Fruit fly (Drosophila melanogaster) whole organism, embryonic: ENCODE data around the gene Hmbs.

Source experiments
- Ada2b ChIP-seq: fragments of 200-800 bp; sonication (Bioruptor generic); IDR thresholded peaks from 2 replicates; pipeline ENCODE4 v1.3.6; 2022; ENCODE audit warnings: missing biosample characterization, missing genetic modification characterization
- Bgb ChIP-seq: fragments of 200-800 bp; sonication (Bioruptor generic); IDR thresholded peaks from 2 replicates; pipeline ENCODE4 v1.3.6; 2022; ENCODE audit warnings: missing biosample characterization, missing genetic modification characterization; ENCODE audit not compliant: partially characterized antibody
- CG10366 ChIP-seq: fragments of 200-800 bp; sonication (Bioruptor generic); IDR thresholded peaks from 2 replicates; pipeline ENCODE4 v1.3.6; 2022; ENCODE audit warnings: missing biosample characterization, missing genetic modification characterization
- CG10959 ChIP-seq: fragments of 200-800 bp; sonication (Bioruptor generic); IDR thresholded peaks from 2 replicates; pipeline ENCODE4 v1.3.6; 2022; ENCODE audit warnings: missing biosample characterization, missing genetic modification characterization
- CG11398 ChIP-seq: fragments of 200-800 bp; sonication (Bioruptor generic); optimal IDR thresholded peaks from 2 replicates; lab custom pipeline; 2016; ENCODE audit warnings: missing biosample characterization, missing genetic modification characterization
- CG12155 ChIP-seq: fragments of 200-800 bp; sonication (Bioruptor generic); optimal IDR thresholded peaks from 3 replicates; lab custom pipeline; 2016; ENCODE audit warnings: missing biosample characterization, missing genetic modification characterization
- CG12744 ChIP-seq: fragments of 200-800 bp; sonication (Bioruptor generic); optimal IDR thresholded peaks from 2 replicates; lab custom pipeline; 2016; ENCODE audit warnings: missing biosample characterization, missing genetic modification characterization
- CG13123 ChIP-seq: fragments of 200-800 bp; sonication (Bioruptor generic); optimal IDR thresholded peaks from 2 replicates; lab custom pipeline; 2016; ENCODE audit warnings: missing biosample characterization, missing genetic modification characterization
- CG1529 ChIP-seq: fragments of 200-800 bp; sonication (Bioruptor generic); optimal IDR thresholded peaks from 3 replicates; lab custom pipeline; 2018; ENCODE audit warnings: missing biosample characterization, missing genetic modification characterization
- CG1792 ChIP-seq: fragments of 200-800 bp; sonication (Bioruptor generic); optimal IDR thresholded peaks from 2 replicates; lab custom pipeline; 2016; ENCODE audit warnings: missing biosample characterization, missing genetic modification characterization
- CG2889 ChIP-seq: fragments of 200-800 bp; sonication (Bioruptor generic); IDR thresholded peaks from 3 replicates; pipeline ENCODE4 v1.3.6; 2022; ENCODE audit warnings: missing biosample characterization, missing genetic modification characterization
- CG32772 ChIP-seq: fragments of 200-800 bp; sonication (Bioruptor generic); IDR thresholded peaks from 2 replicates; pipeline ENCODE4 v1.3.6; 2022; ENCODE audit warnings: missing biosample characterization, missing genetic modification characterization
- CG3847 ChIP-seq: fragments of 200-800 bp; sonication (Bioruptor generic); IDR thresholded peaks from 2 replicates; pipeline ENCODE4 v1.3.6; 2022; ENCODE audit warnings: missing biosample characterization, missing genetic modification characterization
- CG5180 ChIP-seq: fragments of 200-800 bp; sonication (Bioruptor generic); optimal IDR thresholded peaks from 3 replicates; lab custom pipeline; 2017; ENCODE audit warnings: missing biosample characterization, missing genetic modification characterization, mild to moderate bottlenecking, moderate library complexity, missing genetic modification reagents
- CG6765 ChIP-seq: fragments of 200-800 bp; sonication (Bioruptor generic); optimal IDR thresholded peaks from 3 replicates; lab custom pipeline; 2017; ENCODE audit warnings: missing biosample characterization, mild to moderate bottlenecking, missing genetic modification characterization
- CG7556 ChIP-seq: fragments of 200-800 bp; sonication (Bioruptor generic); optimal IDR thresholded peaks from 2 replicates; lab custom pipeline; 2017; ENCODE audit warnings: missing biosample characterization, mild to moderate bottlenecking, missing genetic modification characterization
- CrebB ChIP-seq: fragments of 200-800 bp; sonication (Bioruptor generic); optimal IDR thresholded peaks from 3 replicates; lab custom pipeline; 2018; ENCODE audit warnings: missing biosample characterization, mild to moderate bottlenecking, missing genetic modification characterization
- Doc3 ChIP-seq: fragments of 200-800 bp; sonication (Bioruptor generic); IDR thresholded peaks from 3 replicates; pipeline ENCODE4 v1.3.6; 2022; ENCODE audit warnings: missing biosample characterization, missing genetic modification characterization; ENCODE audit not compliant: partially characterized antibody
- Drgx ChIP-seq: fragments of 200-800 bp; sonication (Bioruptor generic); IDR thresholded peaks from 2 replicates; pipeline ENCODE4 v1.3.6; 2022; ENCODE audit warnings: missing biosample characterization, missing genetic modification characterization
- E2f2 ChIP-seq: fragments of 200-800 bp; sonication (Bioruptor generic); IDR thresholded peaks from 2 replicates; pipeline ENCODE4 v1.3.6; 2022; ENCODE audit warnings: missing biosample characterization, missing genetic modification characterization
- ERR ChIP-seq: fragments of 200-800 bp; sonication (Bioruptor generic); optimal IDR thresholded peaks from 2 replicates; lab custom pipeline; 2016; ENCODE audit warnings: missing biosample characterization, missing genetic modification characterization
- Eip74EF ChIP-seq, 2 experiments: fragments of 200-800 bp in 1 of 2; fragments of >200 bp in 1 of 2; sonication (Bioruptor generic) in 1 of 2; optimal IDR thresholded peaks; 2 replicates each; lab custom pipeline; 2017 to 2019; ENCODE audit warnings: missing biosample characterization in 2 of 2, missing genetic modification characterization in 2 of 2, mild to moderate bottlenecking in 1 of 2, moderate library complexity in 1 of 2
- Hmx ChIP-seq: fragments of 200-800 bp; sonication (Bioruptor generic); optimal IDR thresholded peaks from 2 replicates; lab custom pipeline; 2016; ENCODE audit warnings: missing biosample characterization, missing genetic modification characterization
- Max ChIP-seq: fragments of 200-800 bp; sonication (Bioruptor generic); optimal IDR thresholded peaks from 2 replicates; lab custom pipeline; 2016; ENCODE audit warnings: missing biosample characterization, mild to moderate bottlenecking, missing genetic modification characterization
- Meics ChIP-seq: fragments of 200-800 bp; sonication (Bioruptor generic); optimal IDR thresholded peaks from 2 replicates; lab custom pipeline; 2017; ENCODE audit warnings: missing biosample characterization, mild to moderate bottlenecking, missing genetic modification characterization
- NC2β ChIP-seq: fragments of 200-800 bp; sonication (Bioruptor generic); optimal IDR thresholded peaks from 2 replicates; lab custom pipeline; 2016; ENCODE audit warnings: missing biosample characterization, missing genetic modification characterization
- Oli ChIP-seq: fragments of 200-800 bp; sonication (Bioruptor generic); optimal IDR thresholded peaks from 2 replicates; lab custom pipeline; 2018; ENCODE audit warnings: missing biosample characterization, mild to moderate bottlenecking, missing genetic modification characterization, moderate library complexity
- Side ChIP-seq: fragments of 200-800 bp; sonication (Bioruptor generic); optimal IDR thresholded peaks from 2 replicates; lab custom pipeline; 2016; ENCODE audit warnings: missing biosample characterization, missing genetic modification characterization
- Six4 ChIP-seq: fragments of 200-800 bp; sonication (Bioruptor generic); optimal IDR thresholded peaks from 2 replicates; lab custom pipeline; 2016; ENCODE audit warnings: missing biosample characterization, missing genetic modification characterization
- bbx ChIP-seq: fragments of 200-800 bp; sonication (Bioruptor generic); IDR thresholded peaks from 2 replicates; pipeline ENCODE4 v1.3.6; 2022; ENCODE audit warnings: missing biosample characterization, missing genetic modification characterization; ENCODE audit not compliant: partially characterized antibody
- cad ChIP-seq: fragments of >200 bp; optimal IDR thresholded peaks from 2 replicates; lab custom pipeline; 2017; ENCODE audit warnings: missing biosample characterization, missing genetic modification characterization
- dan ChIP-seq: fragments of 200-800 bp; sonication (Bioruptor generic); IDR thresholded peaks from 2 replicates; pipeline ENCODE4 v1.3.6; 2022; ENCODE audit warnings: missing biosample characterization, missing genetic modification characterization
- dpn ChIP-seq, 2 experiments: fragments of 200-800 bp; sonication (Bioruptor generic); optimal IDR thresholded peaks; 3 replicates each; lab custom pipeline; 2016; ENCODE audit warnings: missing biosample characterization in 2 of 2, missing genetic modification characterization in 2 of 2
- eyg ChIP-seq: fragments of 200-800 bp; sonication (Bioruptor generic); optimal IDR thresholded peaks from 3 replicates; lab custom pipeline; 2016; ENCODE audit warnings: missing biosample characterization, missing genetic modification characterization
- fd64A ChIP-seq: fragments of 200-800 bp; sonication (Bioruptor generic); optimal IDR thresholded peaks from 3 replicates; lab custom pipeline; 2018; ENCODE audit warnings: missing biosample characterization, mild to moderate bottlenecking, missing genetic modification characterization
- fd96Cb ChIP-seq: fragments of 200-800 bp; sonication (Bioruptor generic); optimal IDR thresholded peaks from 2 replicates; lab custom pipeline; 2018; ENCODE audit warnings: missing biosample characterization, mild to moderate bottlenecking, missing genetic modification characterization, moderate library complexity
- gro ChIP-seq: fragments of 200-800 bp; sonication (Bioruptor generic); optimal IDR thresholded peaks from 2 replicates; lab custom pipeline; 2016; ENCODE audit warnings: missing biosample characterization, missing genetic modification characterization
- hkb ChIP-seq, 2 experiments: fragments of 200-800 bp in 1 of 2; fragments of >200 bp in 1 of 2; sonication (Bioruptor generic) in 1 of 2; IDR thresholded peaks in 1 of 2; optimal IDR thresholded peaks in 1 of 2; 2 replicates each; pipeline versions ENCODE4 v1.3.6 to Lab custom; 2017 to 2022; ENCODE audit warnings: missing biosample characterization in 1 of 2, missing genetic modification characterization in 1 of 2
- ken ChIP-seq: fragments of 200-800 bp; sonication (Bioruptor generic); IDR thresholded peaks from 3 replicates; pipeline ENCODE4 v1.3.6; 2022; ENCODE audit warnings: missing biosample characterization, missing genetic modification characterization
- knrl ChIP-seq: fragments of 200-800 bp; sonication (Bioruptor generic); IDR thresholded peaks from 3 replicates; pipeline ENCODE4 v1.3.6; 2022; ENCODE audit warnings: missing biosample characterization, missing genetic modification characterization; ENCODE audit not compliant: partially characterized antibody
- maf-S ChIP-seq: fragments of 200-800 bp; sonication (Bioruptor generic); optimal IDR thresholded peaks from 2 replicates; lab custom pipeline; 2016; ENCODE audit warnings: missing biosample characterization, missing genetic modification characterization
- schlank ChIP-seq: fragments of 200-800 bp; sonication (Bioruptor generic); optimal IDR thresholded peaks from 2 replicates; lab custom pipeline; 2018; ENCODE audit warnings: missing biosample characterization, mild to moderate bottlenecking, missing genetic modification characterization
- sna ChIP-seq: fragments of 200-800 bp; sonication (Bioruptor generic); IDR thresholded peaks from 2 replicates; pipeline ENCODE4 v1.3.6; 2022; ENCODE audit warnings: missing biosample characterization, missing genetic modification characterization; ENCODE audit not compliant: partially characterized antibody
- ssp ChIP-seq: fragments of 200-800 bp; sonication (Bioruptor generic); IDR thresholded peaks from 2 replicates; pipeline ENCODE4 v1.3.6; 2022; ENCODE audit warnings: missing biosample characterization, missing genetic modification characterization
- sug ChIP-seq: fragments of 200-800 bp; optimal IDR thresholded peaks from 2 replicates; lab custom pipeline; 2019; ENCODE audit warnings: missing biosample characterization, mild to moderate bottlenecking, missing genetic modification characterization, moderate library complexity
- toy ChIP-seq: fragments of 200-800 bp; sonication (Bioruptor generic); IDR thresholded peaks from 2 replicates; pipeline ENCODE4 v1.3.6; 2022; ENCODE audit warnings: missing biosample characterization, missing genetic modification characterization
- trh ChIP-seq: fragments of 200-800 bp; sonication (Bioruptor generic); optimal IDR thresholded peaks from 2 replicates; lab custom pipeline; 2016; ENCODE audit warnings: missing biosample characterization, missing genetic modification characterization
- usp ChIP-seq: fragments of >200 bp; optimal IDR thresholded peaks from 2 replicates; lab custom pipeline; 2017; ENCODE audit warnings: missing biosample characterization, missing genetic modification characterization
- zf30C ChIP-seq: fragments of 200-800 bp; sonication (Bioruptor generic); optimal IDR thresholded peaks from 3 replicates; lab custom pipeline; 2018; ENCODE audit warnings: missing biosample characterization, mild to moderate bottlenecking, missing genetic modification characterization
- zfh1 ChIP-seq: fragments of 200-800 bp; sonication (Bioruptor generic); IDR thresholded peaks from 3 replicates; pipeline ENCODE4 v1.3.6; 2022; ENCODE audit warnings: missing biosample characterization, missing genetic modification characterization

Gene Hmbs

DNA sequence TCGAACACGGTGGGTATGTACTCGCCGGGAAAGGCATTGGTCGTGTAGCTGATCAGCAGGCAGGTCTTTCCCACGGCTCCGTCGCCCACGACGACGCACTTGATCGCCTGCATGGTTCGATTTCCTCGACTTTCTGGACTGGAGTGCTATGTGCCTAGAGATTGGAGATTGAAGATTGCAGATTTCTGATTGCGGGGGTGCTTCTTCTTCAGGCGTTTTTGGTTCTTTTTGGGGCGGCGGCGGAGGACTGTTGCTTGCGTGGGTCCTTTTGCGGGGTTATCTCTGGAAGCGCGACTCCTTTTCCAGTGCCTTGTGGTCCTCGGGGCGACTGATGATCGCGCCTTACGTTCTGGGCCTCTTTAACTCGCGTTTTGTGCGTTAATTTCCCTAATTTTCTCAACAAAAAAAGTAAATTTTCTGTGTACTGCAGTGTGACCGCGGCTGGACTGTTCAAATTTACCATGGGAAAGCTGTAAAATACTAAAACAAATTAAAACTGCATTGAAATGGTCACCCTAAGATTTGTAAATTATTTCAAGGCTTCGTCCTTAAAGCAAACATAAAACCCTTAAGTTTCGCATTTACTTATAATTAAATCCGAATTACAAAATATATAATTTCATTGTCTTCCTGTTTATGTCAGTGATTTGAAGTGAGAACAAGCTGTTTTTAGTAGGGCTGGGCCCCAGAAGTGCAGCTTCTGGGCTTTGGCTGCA lies 32.3 kb upstream of the Hmbs start, which contains the start of the genes Rac1 and Acat2 (continued):
- TF ChIP-seq Meics (GFP tag; lab: Kevin White, UChicago) = no peak
- no peak for TF ChIP-seq sna (GFP tag; lab: Robert Waterston, UW)
- no peak for TF ChIP-seq CG12155 (GFP tag; lab: Kevin White, UChicago)
- peak; percentile 93 for TF ChIP-seq hkb (optimal IDR thresholded peaks at IDR 0.05; lab: Kevin White, UChicago)
- no peak for TF ChIP-seq hkb (GFP tag; IDR thresholded peaks at IDR 0.05; lab: Robert Waterston, UW)
- TF ChIP-seq dpn (GFP tag; optimal IDR thresholded peaks at IDR 0.05; lab: Kevin White, UChicago) = peak in 1 of 2 experiments; percentile 11
- no peak for TF ChIP-seq fd96Cb (tag; lab: Kevin White, UChicago)
- peak; percentile 5 for TF ChIP-seq NC2β (GFP tag; lab: Kevin White, UChicago)
- no peak for TF ChIP-seq CG2889 (GFP tag; lab: Robert Waterston, UW)
- TF ChIP-seq CG10959 (GFP tag; lab: Robert Waterston, UW) = no peak
- TF ChIP-seq ken (GFP tag; lab: Robert Waterston, UW) = no peak
- TF ChIP-seq CG13123 (GFP tag; lab: Kevin White, UChicago) = peak; percentile 5
- no peak for TF ChIP-seq cad
- TF ChIP-seq Ada2b (GFP tag; lab: Robert Waterston, UW) = no peak
- no peak for TF ChIP-seq gro (GFP tag; lab: Kevin White, UChicago)
- TF ChIP-seq CG32772 = no peak
- TF ChIP-seq CG3847 = peak; percentile 70
- peak; percentile 20 for TF ChIP-seq zf30C (GFP tag; lab: Kevin White, UChicago)
- no peak for TF ChIP-seq Drgx (GFP tag; lab: Robert Waterston, UW)
- peak; percentile 93 for TF ChIP-seq ssp (GFP tag; lab: Robert Waterston, UW)
- TF ChIP-seq Doc3 = no peak
- TF ChIP-seq CG6765 (GFP tag; lab: Kevin White, UChicago) = no peak
- TF ChIP-seq CG10366 (GFP tag; lab: Robert Waterston, UW) = no peak
- no peak for TF ChIP-seq Max (GFP tag; lab: Kevin White, UChicago)
- no peak for TF ChIP-seq CG11398 (GFP tag; lab: Kevin White, UChicago)
- TF ChIP-seq ERR (GFP tag; lab: Kevin White, UChicago) = no peak
- TF ChIP-seq Six4 (GFP tag; lab: Kevin White, UChicago) = no peak
- peak; percentile 80 for TF ChIP-seq E2f2
- TF ChIP-seq CG12744 (GFP tag; lab: Kevin White, UChicago) = no peak
- no peak for TF ChIP-seq Bgb
- TF ChIP-seq CG1529 = no peak
- TF ChIP-seq Eip74EF (GFP tag; optimal IDR thresholded peaks at IDR 0.05; lab: Kevin White, UChicago) = no peak
- TF ChIP-seq toy (GFP tag; lab: Robert Waterston, UW) = no peak
- TF ChIP-seq zfh1 (GFP tag; lab: Robert Waterston, UW) = no peak
- no peak for TF ChIP-seq Oli (tag; lab: Kevin White, UChicago)
- TF ChIP-seq Side (GFP tag; lab: Kevin White, UChicago) = no peak
- no peak for TF ChIP-seq maf-S (GFP tag; lab: Kevin White, UChicago)
- TF ChIP-seq CG5180 (GFP tag; lab: Kevin White, UChicago) = no peak
- TF ChIP-seq dan (GFP tag; lab: Robert Waterston, UW) = no peak
- peak; percentile 38; the same call in 1 of the 3 replicates for TF ChIP-seq knrl (GFP tag; lab: Robert Waterston, UW)
- no peak for TF ChIP-seq fd64A
- TF ChIP-seq bbx (GFP tag; lab: Robert Waterston, UW) = no peak
- TF ChIP-seq Hmx (GFP tag; lab: Kevin White, UChicago) = no peak
- no peak for TF ChIP-seq schlank (tag; lab: Kevin White, UChicago)
- no peak for TF ChIP-seq trh (GFP tag; lab: Kevin White, UChicago)
- peak; percentile 37 for TF ChIP-seq sug (tag; lab: Kevin White, UChicago)
- no peak for TF ChIP-seq CrebB (tag; lab: Kevin White, UChicago)
- no peak for TF ChIP-seq eyg
- no peak for TF ChIP-seq CG1792 (GFP tag; lab: Kevin White, UChicago)
- TF ChIP-seq usp = no peak
- no peak for TF ChIP-seq CG7556 (GFP tag; lab: Kevin White, UChicago)
